Fruit fly (Drosophila melanogaster) whole organism, embryonic: ENCODE data around the gene Zdhhc8.

Experiments used
- Blimp-1 ChIP-seq: fragments of 200-800 bp; sonication (Bioruptor generic); optimal IDR thresholded peaks from 3 replicates; lab custom pipeline; 2018; ENCODE audit warnings: missing biosample characterization, missing genetic modification characterization, mild to moderate bottlenecking, moderate library complexity, missing genetic modification reagents
- BtbVII ChIP-seq: fragments of 200-800 bp; sonication (Bioruptor generic); optimal IDR thresholded peaks from 3 replicates; lab custom pipeline; 2017; ENCODE audit warnings: missing biosample characterization, mild to moderate bottlenecking, missing genetic modification characterization
- CG10147 ChIP-seq: fragments of 200-800 bp; sonication (Bioruptor generic); optimal IDR thresholded peaks from 2 replicates; lab custom pipeline; 2019; ENCODE audit warnings: missing biosample characterization, mild to moderate bottlenecking, missing genetic modification characterization, moderate library complexity
- CG10565 ChIP-seq: fragments of 200-800 bp; sonication (Bioruptor generic); optimal IDR thresholded peaks from 3 replicates; lab custom pipeline; 2016; ENCODE audit warnings: missing biosample characterization, mild to moderate bottlenecking, missing genetic modification characterization
- CG11247 ChIP-seq: fragments of 200-800 bp; sonication (Bioruptor generic); IDR thresholded peaks from 2 replicates; pipeline ENCODE4 v1.3.6; 2022; ENCODE audit warnings: missing biosample characterization, missing genetic modification characterization
- CG11456 ChIP-seq: fragments of 200-800 bp; sonication (Bioruptor generic); IDR thresholded peaks from 3 replicates; pipeline ENCODE4 v1.3.6; 2022; ENCODE audit warnings: missing biosample characterization, missing genetic modification characterization
- CG13624 ChIP-seq: fragments of 200-800 bp; sonication (Bioruptor generic); optimal IDR thresholded peaks from 2 replicates; lab custom pipeline; 2016; ENCODE audit warnings: missing biosample characterization, missing genetic modification characterization
- CG14667 ChIP-seq: fragments of 200-800 bp; sonication (Bioruptor generic); IDR thresholded peaks from 2 replicates; pipeline ENCODE4 v1.3.6; 2022; ENCODE audit warnings: missing biosample characterization, missing genetic modification characterization
- CG16815 ChIP-seq: fragments of 200-800 bp; sonication (Bioruptor generic); optimal IDR thresholded peaks from 3 replicates; lab custom pipeline; 2017; ENCODE audit warnings: missing biosample characterization, mild to moderate bottlenecking, missing genetic modification characterization
- CG16863 ChIP-seq: fragments of 200-800 bp; sonication (Bioruptor generic); optimal IDR thresholded peaks from 3 replicates; lab custom pipeline; 2016; ENCODE audit warnings: missing biosample characterization, missing genetic modification characterization
- CG17385 ChIP-seq: fragments of 200-800 bp; sonication (Bioruptor generic); optimal IDR thresholded peaks from 3 replicates; lab custom pipeline; 2018; ENCODE audit warnings: missing biosample characterization, mild to moderate bottlenecking, missing genetic modification characterization
- CG1792 ChIP-seq: fragments of 200-800 bp; sonication (Bioruptor generic); optimal IDR thresholded peaks from 2 replicates; lab custom pipeline; 2016; ENCODE audit warnings: missing biosample characterization, missing genetic modification characterization
- CG18764 ChIP-seq: fragments of 200-800 bp; sonication (Bioruptor generic); optimal IDR thresholded peaks from 3 replicates; lab custom pipeline; 2016; ENCODE audit warnings: missing biosample characterization, missing genetic modification characterization
- CG30431 ChIP-seq: fragments of 200-800 bp; sonication (Bioruptor generic); optimal IDR thresholded peaks from 2 replicates; lab custom pipeline; 2017; ENCODE audit warnings: missing biosample characterization, missing genetic modification characterization
- CG5180 ChIP-seq: fragments of 200-800 bp; sonication (Bioruptor generic); optimal IDR thresholded peaks from 3 replicates; lab custom pipeline; 2017; ENCODE audit warnings: missing biosample characterization, missing genetic modification characterization, mild to moderate bottlenecking, moderate library complexity, missing genetic modification reagents
- CG7839 ChIP-seq: fragments of 200-800 bp; sonication (Bioruptor generic); optimal IDR thresholded peaks from 3 replicates; lab custom pipeline; 2018; ENCODE audit warnings: missing biosample characterization, mild to moderate bottlenecking, missing genetic modification characterization, moderate library complexity
- CrebB ChIP-seq: fragments of 200-800 bp; sonication (Bioruptor generic); optimal IDR thresholded peaks from 3 replicates; lab custom pipeline; 2018; ENCODE audit warnings: missing biosample characterization, mild to moderate bottlenecking, missing genetic modification characterization
- Dp ChIP-seq: fragments of 200-800 bp; sonication (Bioruptor generic); optimal IDR thresholded peaks from 2 replicates; lab custom pipeline; 2018; ENCODE audit warnings: missing biosample characterization, mild to moderate bottlenecking, missing genetic modification characterization, moderate library complexity
- Ets65A ChIP-seq: fragments of 200-800 bp; sonication (Bioruptor generic); peaks from one replicate; lab custom pipeline; 2016; ENCODE audit warnings: missing biosample characterization, missing genetic modification characterization
- Fer2 ChIP-seq: fragments of 200-800 bp; sonication (Bioruptor generic); optimal IDR thresholded peaks from 2 replicates; lab custom pipeline; 2018; ENCODE audit warnings: missing biosample characterization, mild to moderate bottlenecking, missing genetic modification characterization, moderate library complexity
- GATAe ChIP-seq: fragments of 200-800 bp; sonication (Bioruptor generic); conservative IDR thresholded peaks from 2 replicates; pipeline ENCODE4 v1.3.6; 2022; ENCODE audit warnings: missing biosample characterization, missing genetic modification characterization
- HLHmδ ChIP-seq: fragments of 200-800 bp; sonication (Bioruptor generic); optimal IDR thresholded peaks from 2 replicates; lab custom pipeline; 2018; ENCODE audit warnings: missing biosample characterization, mild to moderate bottlenecking, missing genetic modification characterization, moderate library complexity
- Hr51 ChIP-seq, 2 experiments: fragments of 200-800 bp; sonication (Bioruptor generic); optimal IDR thresholded peaks; 2 replicates in 1 of 2; 3 replicates in 1 of 2; lab custom pipeline; 2016 to 2018; ENCODE audit warnings: missing biosample characterization in 2 of 2, missing genetic modification characterization in 2 of 2, mild to moderate bottlenecking in 1 of 2, moderate library complexity in 1 of 2
- Med ChIP-seq: fragments of 200-800 bp; sonication (Bioruptor generic); peaks from one replicate; lab custom pipeline; 2016; ENCODE audit warnings: missing biosample characterization, missing genetic modification characterization, mild to moderate bottlenecking, inconsistent platforms, moderate library complexity
- Mes4 ChIP-seq: fragments of 200-800 bp; sonication (Bioruptor generic); optimal IDR thresholded peaks from 2 replicates; lab custom pipeline; 2016; ENCODE audit warnings: missing biosample characterization, missing genetic modification characterization
- PHDP ChIP-seq: fragments of 200-800 bp; sonication (Bioruptor generic); optimal IDR thresholded peaks from 3 replicates; lab custom pipeline; 2018; ENCODE audit warnings: missing biosample characterization, mild to moderate bottlenecking, missing genetic modification characterization, moderate library complexity
- Rfx ChIP-seq: fragments of 200-800 bp; sonication (Bioruptor generic); IDR thresholded peaks from 2 replicates; pipeline ENCODE4 v1.3.6; 2022; ENCODE audit warnings: missing biosample characterization, missing genetic modification characterization
- aop ChIP-seq: fragments of 200-800 bp; sonication (Bioruptor generic); IDR thresholded peaks from 2 replicates; pipeline ENCODE4 v1.3.6; 2022; ENCODE audit warnings: missing biosample characterization, missing genetic modification characterization
- bcd ChIP-seq: fragments of 200-800 bp; sonication (Bioruptor generic); optimal IDR thresholded peaks from 2 replicates; lab custom pipeline; 2017; ENCODE audit warnings: missing biosample characterization, mild to moderate bottlenecking, missing genetic modification characterization
- bsh ChIP-seq, 2 experiments: fragments of 200-800 bp; sonication (Bioruptor generic); optimal IDR thresholded peaks; 2 replicates each; lab custom pipeline; 2017 to 2018; ENCODE audit warnings: mild to moderate bottlenecking in 2 of 2, missing biosample characterization in 2 of 2, missing genetic modification characterization in 2 of 2, moderate library complexity in 1 of 2
- cad ChIP-seq: fragments of >200 bp; optimal IDR thresholded peaks from 2 replicates; lab custom pipeline; 2017; ENCODE audit warnings: missing biosample characterization, missing genetic modification characterization
- ci ChIP-seq: fragments of 200-800 bp; sonication (Bioruptor generic); IDR thresholded peaks from 3 replicates; pipeline ENCODE4 v1.3.6; 2022; ENCODE audit warnings: missing biosample characterization, missing genetic modification characterization
- dimm ChIP-seq: fragments of 200-800 bp; sonication (Bioruptor generic); IDR thresholded peaks from 2 replicates; pipeline ENCODE4 v1.3.6; 2022; ENCODE audit warnings: missing biosample characterization, missing genetic modification characterization
- dpn ChIP-seq, 2 experiments: fragments of 200-800 bp; sonication (Bioruptor generic); optimal IDR thresholded peaks; 3 replicates each; lab custom pipeline; 2016; ENCODE audit warnings: missing biosample characterization in 2 of 2, missing genetic modification characterization in 2 of 2
- dysf ChIP-seq: fragments of 200-800 bp; sonication (Bioruptor generic); IDR thresholded peaks from 3 replicates; pipeline ENCODE4 v1.3.6; 2022; ENCODE audit warnings: missing biosample characterization, missing genetic modification characterization
- ewg ChIP-seq: fragments of 200-800 bp; sonication (Bioruptor generic); optimal IDR thresholded peaks from 3 replicates; lab custom pipeline; 2017; ENCODE audit warnings: mild to moderate bottlenecking, missing biosample characterization, missing genetic modification reagents, missing genetic modification characterization
- exex ChIP-seq: fragments of 200-800 bp; sonication (Bioruptor generic); optimal IDR thresholded peaks from 4 replicates; lab custom pipeline; 2018; ENCODE audit warnings: missing biosample characterization, mild to moderate bottlenecking, missing genetic modification characterization, moderate library complexity
- fd64A ChIP-seq: fragments of 200-800 bp; sonication (Bioruptor generic); optimal IDR thresholded peaks from 3 replicates; lab custom pipeline; 2018; ENCODE audit warnings: missing biosample characterization, mild to moderate bottlenecking, missing genetic modification characterization
- jigr1 ChIP-seq: fragments of 200-800 bp; sonication (Bioruptor generic); IDR thresholded peaks from 3 replicates; pipeline ENCODE4 v1.3.6; 2022; ENCODE audit warnings: missing biosample characterization, missing genetic modification characterization
- kay ChIP-seq: fragments of 200-800 bp; sonication (Bioruptor generic); optimal IDR thresholded peaks from 2 replicates; lab custom pipeline; 2016; ENCODE audit warnings: missing biosample characterization, missing genetic modification characterization
- lbe ChIP-seq: fragments of 200-800 bp; sonication (Bioruptor generic); optimal IDR thresholded peaks from 2 replicates; lab custom pipeline; 2016; ENCODE audit warnings: missing biosample characterization, mild to moderate bottlenecking, missing genetic modification characterization
- luna ChIP-seq: fragments of 200-800 bp; sonication (Bioruptor generic); optimal IDR thresholded peaks from 2 replicates; lab custom pipeline; 2016; ENCODE audit warnings: missing biosample characterization, missing genetic modification characterization
- nerfin-2 ChIP-seq: fragments of 200-800 bp; sonication (Bioruptor generic); IDR thresholded peaks from 2 replicates; pipeline ENCODE4 v1.3.6; 2022; ENCODE audit warnings: missing biosample characterization, missing genetic modification characterization; ENCODE audit not compliant: partially characterized antibody
- odd ChIP-seq: fragments of 200-800 bp; sonication (Bioruptor generic); optimal IDR thresholded peaks from 2 replicates; lab custom pipeline; 2017; ENCODE audit warnings: missing biosample characterization, mild to moderate bottlenecking, missing genetic modification characterization
- org-1 ChIP-seq: fragments of 200-800 bp; sonication (Bioruptor generic); optimal IDR thresholded peaks from 2 replicates; lab custom pipeline; 2017; ENCODE audit warnings: missing biosample characterization, missing genetic modification characterization
- scrt ChIP-seq: fragments of 200-800 bp; sonication (Bioruptor generic); optimal IDR thresholded peaks from 2 replicates; lab custom pipeline; 2018; ENCODE audit warnings: missing biosample characterization, mild to moderate bottlenecking, missing genetic modification characterization, moderate library complexity
- sr ChIP-seq: fragments of 200-800 bp; sonication (Bioruptor generic); IDR thresholded peaks from 3 replicates; pipeline ENCODE4 v1.3.6; 2022; ENCODE audit warnings: missing biosample characterization, missing genetic modification characterization
- wor ChIP-seq: fragments of 200-800 bp; sonication (Bioruptor generic); IDR thresholded peaks from 2 replicates; pipeline ENCODE4 v1.3.6; 2022; ENCODE audit warnings: missing biosample characterization, missing genetic modification characterization

Gene Zdhhc8

DNA sequence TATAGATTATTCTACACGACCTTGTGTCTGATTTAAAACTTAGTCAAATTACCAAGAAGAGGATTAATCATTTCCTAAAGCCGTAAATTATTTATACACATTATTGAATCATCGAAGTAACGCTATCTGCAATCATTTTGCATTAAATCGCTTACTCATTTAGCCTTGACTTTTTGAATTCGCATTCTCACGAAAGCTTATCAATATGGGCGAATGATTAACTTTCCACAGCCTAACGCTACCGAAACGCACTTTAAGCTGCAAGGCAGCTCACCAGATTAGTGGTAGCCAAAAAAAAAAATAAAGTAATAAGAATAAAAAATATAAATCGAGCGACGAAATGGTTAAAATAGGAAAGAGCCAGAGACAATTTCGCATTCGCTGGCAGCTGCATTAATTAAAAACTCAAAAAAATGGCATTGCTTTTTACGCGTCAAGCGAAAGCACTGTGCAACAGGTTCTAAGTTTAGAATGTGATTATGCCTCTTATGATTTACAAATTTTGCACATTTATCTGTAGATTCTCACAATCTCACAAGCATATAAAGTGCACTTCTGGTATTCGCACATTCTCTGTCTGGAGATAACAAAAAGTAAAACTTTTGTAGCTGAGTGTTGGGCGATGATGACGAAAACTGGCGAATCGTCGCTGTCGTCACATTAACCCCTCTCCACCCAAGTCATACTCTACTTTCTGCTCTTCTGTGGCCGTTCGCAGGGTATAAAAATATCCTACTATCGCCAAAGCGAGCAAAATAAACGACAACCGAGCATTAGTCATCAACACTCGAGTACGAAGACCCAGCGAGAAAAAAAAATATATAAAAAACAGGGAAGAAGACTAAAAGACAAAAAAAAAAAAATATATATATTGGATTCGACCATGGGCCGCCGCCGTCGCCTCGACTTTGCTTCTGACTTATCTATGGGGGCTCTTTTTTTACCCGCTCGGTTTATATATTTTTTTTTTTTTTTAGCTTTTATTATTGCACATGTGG, 12.2 kb downstream of the Zdhhc8 start (continued):
- TF ChIP-seq Dp (GFP tag; lab: Kevin White, UChicago) = no peak
- TF ChIP-seq CG14667 (GFP tag; lab: Robert Waterston, UW) = no peak; the same call in 1 of the 2 replicates
- no peak for TF ChIP-seq exex (tag; lab: Kevin White, UChicago)
- TF ChIP-seq org-1 (GFP tag; lab: Kevin White, UChicago) = peak; percentile 54
- TF ChIP-seq aop = 0 out of 2 replicates have a peak, but pooled peaks have one; percentile 32
- TF ChIP-seq CG7839 (tag; lab: Kevin White, UChicago) = peak; percentile 80
- no peak for TF ChIP-seq CG5180 (GFP tag; lab: Kevin White, UChicago)
- TF ChIP-seq ci (GFP tag; lab: Robert Waterston, UW) = peak; percentile 76
- peak; percentile 29 for TF ChIP-seq CG18764 (GFP tag; lab: Kevin White, UChicago)
- TF ChIP-seq CG16815 = peak; percentile 39
- peak; percentile 68 for TF ChIP-seq dysf (GFP tag; lab: Robert Waterston, UW)
- TF ChIP-seq GATAe (GFP tag; lab: Robert Waterston, UW) = no peak
- TF ChIP-seq Blimp-1 = peak; percentile 32
- peak; percentile 53 for TF ChIP-seq bcd
- TF ChIP-seq Mes4 = no peak
- TF ChIP-seq wor (GFP tag; lab: Robert Waterston, UW) = no peak
- peak; percentile 73 for TF ChIP-seq PHDP (tag; lab: Kevin White, UChicago)
- no peak for TF ChIP-seq sr (GFP tag; lab: Robert Waterston, UW)
- peak; percentile 97 for TF ChIP-seq Med (GFP tag; lab: Kevin White, UChicago)
- TF ChIP-seq nerfin-2 (GFP tag; lab: Robert Waterston, UW) = no peak
- no peak for TF ChIP-seq odd (GFP tag; lab: Kevin White, UChicago)
- peak; percentile 41 for TF ChIP-seq CG1792 (GFP tag; lab: Kevin White, UChicago)
- TF ChIP-seq CG13624 (GFP tag; lab: Kevin White, UChicago) = peak; percentile 75
- TF ChIP-seq dimm = 0 out of 2 replicates have a peak, but pooled peaks have one; percentile 26
- peak; percentile 41 for TF ChIP-seq CG16863
- peak; percentile 54 for TF ChIP-seq CrebB (tag; lab: Kevin White, UChicago)
- TF ChIP-seq CG10565 (GFP tag; lab: Kevin White, UChicago) = no peak
- peak; percentile 32 to 68 for TF ChIP-seq Hr51 (GFP tag; optimal IDR thresholded peaks at IDR 0.05; lab: Kevin White, UChicago)
- TF ChIP-seq CG11456 (GFP tag; lab: Robert Waterston, UW) = peak; percentile 89
- TF ChIP-seq scrt (GFP tag; lab: Kevin White, UChicago) = peak; percentile 67
- TF ChIP-seq Ets65A (GFP tag; lab: Kevin White, UChicago) = peak; percentile 90
- TF ChIP-seq bsh (GFP tag; optimal IDR thresholded peaks at IDR 0.05; lab: Kevin White, UChicago) = peak; percentile 41 to 64
- no peak for TF ChIP-seq fd64A (GFP tag; lab: Kevin White, UChicago)
- peak; percentile 89 for TF ChIP-seq lbe (GFP tag; lab: Kevin White, UChicago)
- peak; percentile 70 for TF ChIP-seq BtbVII (GFP tag; lab: Kevin White, UChicago)
- TF ChIP-seq dpn (GFP tag; optimal IDR thresholded peaks at IDR 0.05; lab: Kevin White, UChicago) = peak; percentile 65 to 68
- TF ChIP-seq CG10147 (GFP tag; lab: Kevin White, UChicago) = peak; percentile 62
- peak; percentile 5 for TF ChIP-seq kay (GFP tag; lab: Kevin White, UChicago)
- TF ChIP-seq cad = no peak
- peak; percentile 75 for TF ChIP-seq luna (GFP tag; lab: Kevin White, UChicago)
- peak; percentile 85 for TF ChIP-seq Rfx
- TF ChIP-seq jigr1 (GFP tag; lab: Robert Waterston, UW) = 0 out of 3 replicates have a peak, but pooled peaks have one; percentile 13
- peak; percentile 79 for TF ChIP-seq CG11247 (GFP tag; lab: Robert Waterston, UW)
- TF ChIP-seq Fer2 (tag; lab: Kevin White, UChicago) = peak; percentile 34
- peak; percentile 66 for TF ChIP-seq CG17385 (GFP tag; lab: Kevin White, UChicago)
- no peak for TF ChIP-seq HLHmδ (GFP tag; lab: Kevin White, UChicago)
- TF ChIP-seq CG30431 (GFP tag; lab: Kevin White, UChicago) = peak; percentile 11
- peak; percentile 1 for TF ChIP-seq ewg (GFP tag; lab: Kevin White, UChicago)
